Worm (Caenorhabditis elegans) whole organism, late embryonic: Measurements from ENCODE around the gene clc-17.

Experiments
- ceh-30 ChIP-seq: fragments of 150-350 bp; optimal IDR thresholded peaks from 2 replicates; lab custom pipeline; 2014; ENCODE audit warnings: missing biosample characterization, missing genetic modification characterization
- ceh-31 ChIP-seq: sonication (generic microtip); optimal IDR thresholded peaks from 2 replicates; lab custom pipeline; 2016; ENCODE audit warnings: missing genetic modification characterization, missing compliant biosample characterization
- ceh-34 ChIP-seq: sonication (generic microtip); optimal IDR thresholded peaks from 2 replicates; lab custom pipeline; 2016; ENCODE audit warnings: mild to moderate bottlenecking, missing genetic modification characterization, missing compliant biosample characterization
- ceh-9 ChIP-seq: sonication (generic microtip); optimal IDR thresholded peaks from 2 replicates; lab custom pipeline; 2016; ENCODE audit warnings: mild to moderate bottlenecking, missing genetic modification characterization, inconsistent platforms, missing compliant biosample characterization
- che-1 ChIP-seq: sonication (generic microtip); optimal IDR thresholded peaks from 2 replicates; lab custom pipeline; 2016; ENCODE audit warnings: mild to moderate bottlenecking, missing genetic modification characterization, missing compliant biosample characterization
- fax-1 ChIP-seq: sonication (generic microtip); optimal IDR thresholded peaks from 2 replicates; lab custom pipeline; 2016; ENCODE audit warnings: missing genotype, missing genetic modification characterization, missing compliant biosample characterization
- hlh-30 ChIP-seq: sonication (generic microtip); optimal IDR thresholded peaks from 2 replicates; lab custom pipeline; 2017; ENCODE audit warnings: antibody characterized with exemption, missing genetic modification characterization, missing compliant biosample characterization; ENCODE audit not compliant: insufficient read depth
- lim-6 ChIP-seq: sonication (generic microtip); optimal IDR thresholded peaks from 2 replicates; lab custom pipeline; 2016; ENCODE audit warnings: missing genetic modification characterization, missing compliant biosample characterization
- lin-11 ChIP-seq: fragments of 200-800 bp; sonication (Bioruptor generic); optimal IDR thresholded peaks from 2 replicates; lab custom pipeline; 2018; ENCODE audit warnings: mild to moderate bottlenecking, missing genetic modification characterization, missing compliant biosample characterization
- odd-2 ChIP-seq: sonication (generic microtip); optimal IDR thresholded peaks from 2 replicates; lab custom pipeline; 2017; ENCODE audit warnings: antibody characterized with exemption, mild to moderate bottlenecking, missing genetic modification characterization, missing compliant biosample characterization
- pag-3 ChIP-seq: sonication (generic microtip); optimal IDR thresholded peaks from 2 replicates; lab custom pipeline; 2016; ENCODE audit warnings: missing compliant biosample characterization, missing genetic modification characterization, borderline replicate concordance
- pha-4 ChIP-seq: fragments of 150-350 bp; optimal IDR thresholded peaks from 2 replicates; lab custom pipeline; 2018; ENCODE audit warnings: missing biosample characterization, missing genetic modification reagents, missing genetic modification characterization
- pqm-1 ChIP-seq: sonication (generic microtip); optimal IDR thresholded peaks from 2 replicates; lab custom pipeline; 2016; ENCODE audit warnings: missing genetic modification characterization, missing compliant biosample characterization
- sdc-2 ChIP-seq: sonication (generic microtip); optimal IDR thresholded peaks from 2 replicates; lab custom pipeline; 2016; ENCODE audit warnings: missing genotype, missing genetic modification characterization, missing compliant biosample characterization

ce11 chrX:11132260-11132659, 25.1 kb downstream of the clc-17 start:
- TF ChIP-seq pag-3, result no peak
- no peak for TF ChIP-seq ceh-9 (tag; lab: Kevin White, UChicago)
- no peak for TF ChIP-seq lim-6 (tag; lab: Kevin White, UChicago)
- TF ChIP-seq odd-2 (tag; lab: Kevin White, UChicago), result no peak
- no peak for TF ChIP-seq pqm-1 (tag; lab: Kevin White, UChicago)
- TF ChIP-seq sdc-2 (tag; lab: Kevin White, UChicago), result no peak
- no peak for TF ChIP-seq che-1 (tag; lab: Kevin White, UChicago)
- TF ChIP-seq ceh-30 (tag; lab: Kevin White, UChicago), result no peak
- TF ChIP-seq lin-11 (tag; lab: Kevin White, UChicago), result no peak
- TF ChIP-seq fax-1 (tag; lab: Kevin White, UChicago), result no peak
- TF ChIP-seq ceh-34 (tag; lab: Kevin White, UChicago), result no peak
- TF ChIP-seq hlh-30 (tag; lab: Kevin White, UChicago), result no peak
- no peak for TF ChIP-seq pha-4 (tag; lab: Kevin White, UChicago)
- TF ChIP-seq ceh-31, result no peak
